Worm (Caenorhabditis elegans) whole organism, L3 larva: Measurements from ENCODE around the gene rpl-36.

Experiments
- ceh-16 ChIP-seq: sonication (generic microtip); optimal IDR thresholded peaks from 2 replicates; lab custom pipeline; 2017; ENCODE audit warnings: missing biosample characterization, missing genetic modification characterization
- fkh-10 ChIP-seq: sonication (generic microtip); optimal IDR thresholded peaks from 2 replicates; lab custom pipeline; 2017; ENCODE audit warnings: missing biosample characterization, missing genetic modification reagents, missing genetic modification characterization
- lin-39 ChIP-seq: fragments of 150-350 bp; optimal IDR thresholded peaks from 2 replicates; lab custom pipeline; 2018; ENCODE audit warnings: missing biosample characterization, missing genetic modification reagents, missing genetic modification characterization
- pha-4 ChIP-seq: fragments of 150-350 bp; optimal IDR thresholded peaks from 2 replicates; lab custom pipeline; 2014; ENCODE audit warnings: missing biosample characterization, missing genetic modification reagents, missing genetic modification characterization

DNA sequence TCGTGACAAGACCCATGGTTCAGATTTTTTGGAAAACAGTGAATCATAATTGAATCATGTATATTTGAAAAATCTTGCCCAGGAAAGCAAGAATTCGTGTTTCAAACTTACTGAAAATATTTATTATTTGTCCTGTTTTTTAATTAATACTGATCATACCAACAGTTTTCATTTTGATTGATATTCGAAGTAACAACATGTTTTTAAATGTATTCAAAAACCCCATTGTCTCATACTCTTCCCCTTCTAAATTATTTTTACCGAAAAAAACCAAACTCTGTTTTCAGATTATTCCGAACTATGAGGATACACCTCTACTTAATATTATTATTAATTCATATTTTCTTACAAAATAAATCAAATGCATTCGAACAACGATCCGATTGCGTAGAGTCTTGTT lies 36.2 kb downstream of the rpl-36 start, which contains the start of gene R151.1:
- TF ChIP-seq ceh-16 (tag; lab: Kevin White, UChicago) (no peak), fkh-10 (GFP tag; lab: Kevin White, UChicago) (no peak), lin-39 (no peak), pha-4 (tag; lab: Kevin White, UChicago) (no peak)
